Fruit fly (Drosophila melanogaster) whole organism, adult: ENCODE data around the gene CG7191.
A peak's percentile ranks its signal among the peaks of the same experiment; 100 is the strongest.

Experiments used
- CG11617 ChIP-seq: fragments of 200-800 bp; sonication (Bioruptor generic); optimal IDR thresholded peaks from 2 replicates; lab custom pipeline; 2017; ENCODE audit warnings: mild to moderate bottlenecking, missing biosample characterization, missing genetic modification reagents, missing genetic modification characterization
- CG12768 ChIP-seq: fragments of 200-800 bp; sonication (Bioruptor generic); optimal IDR thresholded peaks from 2 replicates; lab custom pipeline; 2017; ENCODE audit warnings: missing biosample characterization, missing genetic modification characterization, mild to moderate bottlenecking, moderate library complexity, missing genetic modification reagents
- CG14711 ChIP-seq: fragments of 200-800 bp; sonication (Bioruptor generic); optimal IDR thresholded peaks from 2 replicates; lab custom pipeline; 2018; ENCODE audit warnings: missing biosample characterization, mild to moderate bottlenecking, missing genetic modification characterization, moderate library complexity
- CG1620 ChIP-seq: fragments of 200-800 bp; sonication (Bioruptor generic); optimal IDR thresholded peaks from 2 replicates; lab custom pipeline; 2016; ENCODE audit warnings: missing biosample characterization, missing genetic modification characterization
- CG33017 ChIP-seq: fragments of 200-800 bp; sonication (Bioruptor generic); optimal IDR thresholded peaks from 2 replicates; lab custom pipeline; 2018; ENCODE audit warnings: missing biosample characterization, mild to moderate bottlenecking, missing genetic modification characterization, moderate library complexity
- CG5204 ChIP-seq: fragments of 200-800 bp; sonication (Bioruptor generic); optimal IDR thresholded peaks from 2 replicates; lab custom pipeline; 2016; ENCODE audit warnings: missing biosample characterization, missing genetic modification characterization
- CG7045 ChIP-seq: fragments of 200-800 bp; sonication (Bioruptor generic); optimal IDR thresholded peaks from 2 replicates; lab custom pipeline; 2017; ENCODE audit warnings: missing biosample characterization, mild to moderate bottlenecking, missing genetic modification characterization
- Crg-1 ChIP-seq: fragments of 200-800 bp; sonication (Bioruptor generic); optimal IDR thresholded peaks from 2 replicates; lab custom pipeline; 2016; ENCODE audit warnings: missing biosample characterization, missing genetic modification characterization
- Hr96 ChIP-seq: fragments of 200-800 bp; sonication (Bioruptor generic); optimal IDR thresholded peaks from 2 replicates; lab custom pipeline; 2016; ENCODE audit warnings: missing biosample characterization, missing genetic modification characterization
- Mnt ChIP-seq: fragments of 200-800 bp; sonication (Bioruptor generic); optimal IDR thresholded peaks from 2 replicates; lab custom pipeline; 2016; ENCODE audit warnings: missing biosample characterization, mild to moderate bottlenecking, missing genetic modification characterization
- cic ChIP-seq: fragments of 200-800 bp; sonication (Bioruptor generic); optimal IDR thresholded peaks from 2 replicates; lab custom pipeline; 2017; ENCODE audit warnings: missing biosample characterization, mild to moderate bottlenecking, missing genetic modification characterization, moderate library complexity
- tj ChIP-seq: fragments of 200-800 bp; sonication (Bioruptor generic); optimal IDR thresholded peaks from 3 replicates; lab custom pipeline; 2017; ENCODE audit warnings: missing biosample characterization, mild to moderate bottlenecking, missing genetic modification characterization, moderate library complexity

- TF ChIP-seq CG5204: no peak
- no peak for TF ChIP-seq Mnt
- no peak for TF ChIP-seq CG33017
- TF ChIP-seq CG12768 (GFP tag; lab: Kevin White, UChicago): no peak
- no peak for TF ChIP-seq CG14711 (tag; lab: Kevin White, UChicago)
- TF ChIP-seq CG11617 (GFP tag; lab: Kevin White, UChicago): no peak
- TF ChIP-seq CG1620: no peak
- no peak for TF ChIP-seq CG7045 (GFP tag; lab: Kevin White, UChicago)
- no peak for TF ChIP-seq tj (GFP tag; lab: Kevin White, UChicago)
- TF ChIP-seq cic (GFP tag; lab: Kevin White, UChicago): peak; percentile 21
- no peak for TF ChIP-seq Hr96 (GFP tag; lab: Kevin White, UChicago)
- TF ChIP-seq Crg-1 (GFP tag; lab: Kevin White, UChicago): no peak
Measured at dm6 chr2L:7795859-7796258, 28.4 kb downstream of the CG7191 start, which contains the start of gene LKRSDH.
